Worm (Caenorhabditis elegans) whole organism, L2 larva: ENCODE results near the gene C16B8.2.

Experiments used
- F13H6.1 ChIP-seq: sonication (generic microtip); optimal IDR thresholded peaks from 2 replicates; lab custom pipeline; 2016; ENCODE audit warnings: missing genetic modification characterization, missing compliant biosample characterization
- Y55F3AM.14 ChIP-seq: fragments of 200-800 bp; sonication (Bioruptor generic); optimal IDR thresholded peaks from 2 replicates; lab custom pipeline; 2018; ENCODE audit warnings: mild to moderate bottlenecking, missing genetic modification characterization, missing compliant biosample characterization
- ama-1 ChIP-seq: fragments of 150-350 bp; optimal IDR thresholded peaks from 2 replicates; lab custom pipeline; 2018; ENCODE audit warnings: inconsistent platforms
- elt-3 ChIP-seq: sonication (generic microtip); optimal IDR thresholded peaks from 2 replicates; lab custom pipeline; 2017; ENCODE audit warnings: missing biosample characterization, missing genetic modification characterization
- fos-1 ChIP-seq: fragments of 150-350 bp; optimal IDR thresholded peaks from 2 replicates; lab custom pipeline; 2014; ENCODE audit warnings: missing biosample characterization, missing genetic modification characterization
- unc-62 ChIP-seq: fragments of 150-350 bp; optimal IDR thresholded peaks from 2 replicates; lab custom pipeline; 2014; ENCODE audit warnings: missing biosample characterization, missing genetic modification reagents, missing genetic modification characterization
- zag-1 ChIP-seq: fragments of 150-350 bp; optimal IDR thresholded peaks from 2 replicates; lab custom pipeline; 2014; ENCODE audit warnings: missing biosample characterization, missing genetic modification characterization

DNA sequence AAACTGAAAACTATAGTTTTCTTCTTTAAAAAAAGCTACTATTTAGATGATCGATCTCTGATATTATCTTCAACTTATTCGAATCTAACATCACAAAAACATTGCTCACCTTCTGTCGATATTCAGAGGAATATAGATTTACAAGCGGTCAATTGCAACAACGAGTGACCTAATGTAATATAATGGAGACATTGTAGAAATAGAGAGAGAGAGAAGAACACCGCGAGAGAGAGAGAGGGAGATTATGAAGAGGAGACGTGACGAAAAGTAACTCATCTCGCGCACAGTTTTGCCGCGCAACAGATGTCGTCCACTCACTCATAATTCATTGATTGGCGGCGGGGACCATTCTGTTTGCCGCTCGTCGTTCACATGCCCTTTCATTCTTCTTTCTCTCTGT, 44.2 kb upstream of the C16B8.2 start:
- TF ChIP-seq elt-3 (tag; lab: Kevin White, UChicago) (no peak), unc-62 (GFP tag; lab: Kevin White, UChicago) (no peak), F13H6.1 (tag; lab: Kevin White, UChicago) (no peak), fos-1 (tag; lab: Kevin White, UChicago) (no peak), ama-1 (lab: Kevin White, UChicago) (no peak), zag-1 (tag; lab: Kevin White, UChicago) (no peak), Y55F3AM.14 (GFP tag; lab: Kevin White, UChicago) (no peak)
